Fruit fly (Drosophila melanogaster): ENCODE measurements around the gene mkg-p.
A peak's percentile ranks its signal among the peaks of the same experiment; 100 is the strongest.

The mkg-p gene

DNA sequence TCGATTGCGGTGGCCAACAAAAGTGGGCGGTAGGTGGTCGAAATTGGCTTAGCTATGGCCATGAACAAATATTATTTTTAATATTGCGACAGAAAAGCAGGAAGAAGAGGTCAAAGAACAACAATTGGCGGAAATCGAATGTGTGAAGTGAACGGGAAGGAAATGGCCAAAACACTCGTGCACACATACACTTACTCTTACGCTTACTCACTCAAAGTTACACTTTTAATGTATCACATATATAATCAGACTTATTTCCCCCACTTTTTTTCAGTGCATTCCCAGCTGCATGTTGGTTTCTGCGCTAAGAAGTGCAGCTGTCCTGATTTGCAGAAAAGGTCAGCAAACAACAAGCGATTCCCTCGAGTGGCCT, 43.4 kb upstream of the mkg-p start (continued):
- TF ChIP-seq shn (GFP tag; optimal IDR thresholded peaks at IDR 0.05) (no peak), CG31365 (tag; optimal IDR thresholded peaks at IDR 0.05) (no peak), danr (GFP tag; IDR thresholded peaks at IDR 0.05) (no peak), CG17186 (GFP tag; optimal IDR thresholded peaks at IDR 0.05) (no peak), CG16779 (GFP tag; IDR thresholded peaks at IDR 0.05) (no peak), CG34376 (GFP tag; optimal IDR thresholded peaks at IDR 0.05) (no peak), CG6254 (GFP tag; optimal IDR thresholded peaks at IDR 0.05) (peak; percentile 16), CG9727 (GFP tag; optimal IDR thresholded peaks at IDR 0.05) (peak; percentile 49), CG7987 (GFP tag; optimal IDR thresholded peaks at IDR 0.05) (no peak), D (optimal IDR thresholded peaks at IDR 0.05) (no peak), D (GFP tag; optimal IDR thresholded peaks at IDR 0.05) (peak; percentile 37), CG2889 (GFP tag; IDR thresholded peaks at IDR 0.05) (no peak), lab (GFP tag; optimal IDR thresholded peaks at IDR 0.05) (no peak), CG30431 (GFP tag; optimal IDR thresholded peaks at IDR 0.05) (no peak), Side (GFP tag; optimal IDR thresholded peaks at IDR 0.05) (no peak), CG4282 (GFP tag; optimal IDR thresholded peaks at IDR 0.05) (no peak), Sox102F (GFP tag; optimal IDR thresholded peaks at IDR 0.05) (peak; percentile 19), onecut (GFP tag; IDR thresholded peaks at IDR 0.05) (no peak), jumu (GFP tag; optimal IDR thresholded peaks at IDR 0.05) (no peak), CG11247 (GFP tag; IDR thresholded peaks at IDR 0.05) (no peak), cas (GFP tag; IDR thresholded peaks at IDR 0.05) (no peak), Ets65A (GFP tag) (peak; percentile 95), usp (GFP tag; optimal IDR thresholded peaks at IDR 0.05) (no peak), ci (GFP tag; IDR thresholded peaks at IDR 0.05) (no peak), fd102C (GFP tag; optimal IDR thresholded peaks at IDR 0.05) (no peak), sisA (GFP tag; IDR thresholded peaks at IDR 0.05) (0 out of 2 replicates have a peak, but pooled peaks have one; percentile 10), bcd (GFP tag; optimal IDR thresholded peaks at IDR 0.05) (peak; percentile 9), ranshi (GFP tag; IDR thresholded peaks at IDR 0.05) (no peak), CG43689 (GFP tag; IDR thresholded peaks at IDR 0.05) (no peak), sens (GFP tag) (peak; percentile 52), CG10979 (tag; optimal IDR thresholded peaks at IDR 0.05) (peak; percentile 40), ap (GFP tag; IDR thresholded peaks at IDR 0.05) (no peak), Awh (GFP tag; IDR thresholded peaks at IDR 0.05) (peak; percentile 22; the same call in 1 of the 2 replicates), Sin3A (optimal IDR thresholded peaks at IDR 0.05) (no peak), CG1233 (GFP tag; optimal IDR thresholded peaks at IDR 0.05) (no peak), CG11504 (tag; optimal IDR thresholded peaks at IDR 0.05) (peak; percentile 50), CG9797 (GFP tag; optimal IDR thresholded peaks at IDR 0.05) (no peak), CG15696 (tag; optimal IDR thresholded peaks at IDR 0.05) (peak; percentile 9), CG4424 (GFP tag; optimal IDR thresholded peaks at IDR 0.05) (no peak), CG1602 (GFP tag; optimal IDR thresholded peaks at IDR 0.05) (no peak), CG3726 (GFP tag; IDR thresholded peaks at IDR 0.05) (no peak), CG12071 (GFP tag; optimal IDR thresholded peaks at IDR 0.05) (peak; percentile 14), Hr78 (GFP tag; optimal IDR thresholded peaks at IDR 0.05) (peak in 1 of 2 experiments; percentile 22), NC2α (GFP tag; optimal IDR thresholded peaks at IDR 0.05) (no peak), CG10147 (GFP tag; optimal IDR thresholded peaks at IDR 0.05) (no peak), CG18599 (GFP tag; optimal IDR thresholded peaks at IDR 0.05) (peak; percentile 34), trem (tag; optimal IDR thresholded peaks at IDR 0.05) (no peak), CG8388 (GFP tag; optimal IDR thresholded peaks at IDR 0.05) (no peak), Lhr (GFP tag; optimal IDR thresholded peaks at IDR 0.05) (no peak), Oli (tag; optimal IDR thresholded peaks at IDR 0.05) (peak; percentile 28), gcm (GFP tag; optimal IDR thresholded peaks at IDR 0.05) (no peak), schlank (tag; optimal IDR thresholded peaks at IDR 0.05) (no peak), eve (GFP tag; optimal IDR thresholded peaks at IDR 0.05) (no peak)

All from whole organism, embryonic.